Fruit fly (Drosophila melanogaster) whole organism, adult: ENCODE data around the gene Hmt4-20.

ENCODE experiments used
- CG11617 ChIP-seq: fragments of 200-800 bp; sonication (Bioruptor generic); optimal IDR thresholded peaks from 2 replicates; lab custom pipeline; 2017; ENCODE audit warnings: mild to moderate bottlenecking, missing biosample characterization, missing genetic modification reagents, missing genetic modification characterization
- CG12768 ChIP-seq: fragments of 200-800 bp; sonication (Bioruptor generic); optimal IDR thresholded peaks from 2 replicates; lab custom pipeline; 2017; ENCODE audit warnings: missing biosample characterization, missing genetic modification characterization, mild to moderate bottlenecking, moderate library complexity, missing genetic modification reagents
- CG14711 ChIP-seq: fragments of 200-800 bp; sonication (Bioruptor generic); optimal IDR thresholded peaks from 2 replicates; lab custom pipeline; 2018; ENCODE audit warnings: missing biosample characterization, mild to moderate bottlenecking, missing genetic modification characterization, moderate library complexity
- CG1620 ChIP-seq: fragments of 200-800 bp; sonication (Bioruptor generic); optimal IDR thresholded peaks from 2 replicates; lab custom pipeline; 2016; ENCODE audit warnings: missing biosample characterization, missing genetic modification characterization
- CG33017 ChIP-seq: fragments of 200-800 bp; sonication (Bioruptor generic); optimal IDR thresholded peaks from 2 replicates; lab custom pipeline; 2018; ENCODE audit warnings: missing biosample characterization, mild to moderate bottlenecking, missing genetic modification characterization, moderate library complexity
- CG5204 ChIP-seq: fragments of 200-800 bp; sonication (Bioruptor generic); optimal IDR thresholded peaks from 2 replicates; lab custom pipeline; 2016; ENCODE audit warnings: missing biosample characterization, missing genetic modification characterization
- CG7045 ChIP-seq: fragments of 200-800 bp; sonication (Bioruptor generic); optimal IDR thresholded peaks from 2 replicates; lab custom pipeline; 2017; ENCODE audit warnings: missing biosample characterization, mild to moderate bottlenecking, missing genetic modification characterization
- CG7101 ChIP-seq: fragments of 200-800 bp; sonication (Bioruptor generic); optimal IDR thresholded peaks from 2 replicates; lab custom pipeline; 2018; ENCODE audit warnings: missing biosample characterization, mild to moderate bottlenecking, missing genetic modification characterization, moderate library complexity
- Hr96 ChIP-seq: fragments of 200-800 bp; sonication (Bioruptor generic); optimal IDR thresholded peaks from 2 replicates; lab custom pipeline; 2016; ENCODE audit warnings: missing biosample characterization, missing genetic modification characterization
- bab1 ChIP-seq: fragments of 200-800 bp; sonication (Bioruptor generic); optimal IDR thresholded peaks from 3 replicates; lab custom pipeline; 2019; ENCODE audit warnings: missing biosample characterization, mild to moderate bottlenecking, missing genetic modification characterization, moderate library complexity

DNA sequence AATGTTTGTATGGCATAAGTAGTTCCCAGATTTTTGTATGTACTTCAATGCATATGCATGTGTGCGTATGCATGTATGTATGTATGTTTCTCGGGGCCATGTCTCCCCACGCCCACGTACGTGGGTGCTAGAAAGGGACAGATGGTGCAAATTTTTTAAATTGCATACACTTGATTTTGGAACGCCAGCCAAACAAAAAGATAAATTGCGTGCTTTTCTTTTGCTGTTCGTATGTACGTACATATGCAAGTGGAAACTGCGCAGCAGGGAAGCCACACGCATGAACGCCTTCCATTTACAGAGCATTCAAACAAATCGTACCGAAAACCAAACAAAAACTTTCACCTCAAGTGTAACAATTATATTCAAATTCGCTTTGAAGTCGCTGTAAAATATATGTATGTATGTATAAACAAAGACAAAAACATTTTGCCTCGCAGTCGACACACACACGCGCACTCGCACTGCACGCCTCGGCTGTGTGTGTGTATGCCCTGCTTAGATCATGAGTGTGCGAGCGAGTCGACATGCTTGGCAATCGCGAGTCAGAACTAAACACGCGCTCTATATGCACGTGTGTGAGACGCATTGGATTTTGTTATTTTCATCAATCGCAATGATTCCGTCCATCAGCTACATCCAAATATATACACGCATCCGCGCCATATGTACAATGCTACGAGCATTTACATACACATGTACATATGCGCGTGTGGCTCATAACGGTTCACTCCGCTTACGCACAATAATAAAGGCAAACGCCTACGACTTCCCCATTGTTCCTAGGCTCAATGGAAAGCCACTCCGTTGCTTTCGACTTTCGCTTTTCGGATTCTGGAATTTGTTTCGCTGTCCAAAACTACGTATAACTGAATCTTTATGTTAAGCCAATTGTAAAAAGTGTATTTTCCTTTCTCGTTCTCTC, 19.0 kb downstream of the Hmt4-20 start:
- TF ChIP-seq CG1620 (no peak), Hr96 (GFP tag; lab: Kevin White, UChicago) (no peak), CG7101 (no peak), bab1 (no peak), CG12768 (GFP tag; lab: Kevin White, UChicago) (no peak), CG33017 (tag; lab: Kevin White, UChicago) (no peak), CG11617 (GFP tag; lab: Kevin White, UChicago) (no peak), CG14711 (no peak), CG5204 (GFP tag; lab: Kevin White, UChicago) (no peak), CG7045 (GFP tag; lab: Kevin White, UChicago) (no peak)
